Worm (Caenorhabditis elegans) whole organism, early embryonic: Measurements from ENCODE around the gene aakg-3.

Experiments
- B0310.2 ChIP-seq: sonication (generic microtip); optimal IDR thresholded peaks from 2 replicates; lab custom pipeline; 2016; ENCODE audit warnings: mild to moderate bottlenecking, missing genetic modification characterization, missing compliant biosample characterization
- ama-1 ChIP-seq: fragments of 150-350 bp; optimal IDR thresholded peaks from 2 replicates; lab custom pipeline; 2014
- ceh-13 ChIP-seq: fragments of 200-800 bp; sonication (Bioruptor generic); optimal IDR thresholded peaks from 2 replicates; lab custom pipeline; 2018; ENCODE audit warnings: mild to moderate bottlenecking, missing genetic modification characterization, missing compliant biosample characterization
- flt-1 ChIP-seq: fragments of 200-800 bp; sonication (Bioruptor generic); IDR thresholded peaks from 2 replicates; pipeline ENCODE4 v1.3.6; 2022; ENCODE audit warnings: missing genetic modification characterization, missing compliant biosample characterization
- hmbx-1 ChIP-seq: sonication (generic microtip); optimal IDR thresholded peaks from 2 replicates; lab custom pipeline; 2016; ENCODE audit warnings: mild to moderate bottlenecking, missing genetic modification characterization, missing compliant biosample characterization
- tbx-11 ChIP-seq: fragments of 200-800 bp; sonication (Bioruptor generic); IDR thresholded peaks from 2 replicates; pipeline ENCODE4 v1.3.6; 2022; ENCODE audit warnings: missing genetic modification characterization, missing compliant biosample characterization

DNA sequence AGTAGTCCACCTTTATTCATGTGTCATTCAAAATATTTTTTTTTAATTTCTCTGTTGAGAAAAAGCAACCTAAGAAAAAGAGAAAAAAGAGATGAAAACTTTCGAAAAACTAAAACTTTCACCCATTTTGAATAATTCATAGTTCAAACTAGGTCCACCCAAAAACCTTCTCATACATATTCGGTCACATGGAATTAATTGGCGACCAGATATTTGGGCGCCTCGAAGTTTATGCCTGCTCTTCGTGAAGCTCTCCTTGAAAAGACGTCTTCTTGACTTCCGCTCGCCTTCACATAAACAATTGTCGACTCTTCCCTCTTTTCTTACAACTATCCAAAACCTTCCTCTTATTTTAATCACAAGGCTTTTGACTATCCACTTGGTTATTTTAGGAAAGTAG, 20.6 kb upstream of the aakg-3 start:
- TF ChIP-seq tbx-11 (GFP tag; lab: Robert Waterston, UW), result no peak
- no peak for TF ChIP-seq ama-1 (lab: Kevin White, UChicago)
- no peak for TF ChIP-seq ceh-13 (GFP tag; lab: Kevin White, UChicago)
- TF ChIP-seq B0310.2 (tag; lab: Kevin White, UChicago), result no peak
- TF ChIP-seq hmbx-1 (tag; lab: Kevin White, UChicago), result no peak
- no peak for TF ChIP-seq flt-1 (GFP tag; lab: Robert Waterston, UW)
